Worm (Caenorhabditis elegans) whole organism, L3 larva: ENCODE measurements around the gene msp-57.

Source experiments
- aly-2 ChIP-seq: fragments of 150-350 bp; optimal IDR thresholded peaks from 2 replicates; lab custom pipeline; 2014; ENCODE audit warnings: missing biosample characterization, missing genetic modification characterization
- skn-1 ChIP-seq: fragments of 150-350 bp; optimal IDR thresholded peaks from 2 replicates; lab custom pipeline; 2014; ENCODE audit warnings: missing biosample characterization, missing genetic modification characterization

DNA sequence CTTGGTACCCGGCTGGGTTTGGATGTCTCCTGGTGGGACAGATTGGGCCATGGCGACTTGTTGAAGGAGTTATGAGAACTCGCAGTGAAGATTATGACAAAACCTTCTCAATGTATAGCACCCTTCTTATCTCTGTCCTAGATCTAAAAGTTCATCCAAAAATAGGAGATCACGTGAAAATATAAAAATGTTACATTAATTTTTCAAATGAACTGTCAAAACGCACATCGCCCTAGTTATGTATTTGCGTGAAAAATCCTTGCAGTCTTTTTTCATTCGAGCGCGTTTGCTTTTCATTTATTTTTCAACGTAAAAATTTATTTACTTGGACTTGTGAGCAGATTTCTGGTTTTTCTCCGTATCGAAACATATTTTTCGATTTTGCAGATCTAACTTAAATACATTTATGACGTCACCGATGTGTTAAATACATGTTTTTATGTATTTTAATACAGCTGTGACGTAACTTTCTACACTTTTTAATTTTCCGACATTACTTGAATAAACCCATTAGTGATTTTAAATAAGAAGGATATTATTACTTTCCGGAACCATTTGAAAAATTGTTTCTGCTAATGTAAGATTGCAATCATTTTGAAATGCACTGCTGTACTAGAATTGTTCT lies 6.3 kb upstream of the msp-57 start, which contains the start of gene msp-55:
- TF ChIP-seq skn-1 (tag; lab: Kevin White, UChicago) (no peak), aly-2 (no peak)
